Worm (Caenorhabditis elegans) whole organism, early embryonic: Measurements from ENCODE around the gene F48E3.9.

Source experiments
- B0310.2 ChIP-seq: sonication (generic microtip); optimal IDR thresholded peaks from 2 replicates; lab custom pipeline; 2016; ENCODE audit warnings: mild to moderate bottlenecking, missing genetic modification characterization, missing compliant biosample characterization
- aly-1 ChIP-seq: sonication (generic microtip); optimal IDR thresholded peaks from 2 replicates; lab custom pipeline; 2016; ENCODE audit warnings: missing genetic modification characterization, missing compliant biosample characterization
- ama-1 ChIP-seq: fragments of 150-350 bp; optimal IDR thresholded peaks from 2 replicates; lab custom pipeline; 2014
- ceh-13 ChIP-seq: fragments of 200-800 bp; sonication (Bioruptor generic); optimal IDR thresholded peaks from 2 replicates; lab custom pipeline; 2018; ENCODE audit warnings: mild to moderate bottlenecking, missing genetic modification characterization, missing compliant biosample characterization
- ceh-36 ChIP-seq: sonication (generic microtip); optimal IDR thresholded peaks from 2 replicates; lab custom pipeline; 2016; ENCODE audit warnings: missing genetic modification characterization, inconsistent platforms, missing compliant biosample characterization
- ets-7 ChIP-seq: sonication (generic microtip); optimal IDR thresholded peaks from 2 replicates; lab custom pipeline; 2016; ENCODE audit warnings: missing genotype, missing genetic modification characterization, missing compliant biosample characterization
- flt-1 ChIP-seq: fragments of 200-800 bp; sonication (Bioruptor generic); IDR thresholded peaks from 2 replicates; pipeline ENCODE4 v1.3.6; 2022; ENCODE audit warnings: missing genetic modification characterization, missing compliant biosample characterization
- hmg-4 ChIP-seq: fragments of 200-800 bp; sonication (Bioruptor generic); optimal IDR thresholded peaks from 2 replicates; lab custom pipeline; 2018; ENCODE audit warnings: mild to moderate bottlenecking, missing genetic modification characterization, missing compliant biosample characterization
- hnd-1 ChIP-seq: sonication (generic microtip); optimal IDR thresholded peaks from 2 replicates; lab custom pipeline; 2016; ENCODE audit warnings: missing genetic modification characterization, missing compliant biosample characterization
- pes-1 ChIP-seq: fragments of 200-800 bp; sonication (Bioruptor generic); IDR thresholded peaks from 2 replicates; pipeline ENCODE4 v1.3.6; 2022; ENCODE audit warnings: missing genetic modification reagents, missing genetic modification characterization, missing compliant biosample characterization
- sea-1 ChIP-seq: fragments of 200-800 bp; sonication (Bioruptor generic); conservative IDR thresholded peaks from 2 replicates; pipeline ENCODE4 v1.3.6; 2022; ENCODE audit warnings: missing genetic modification characterization, missing compliant biosample characterization
- tbx-11 ChIP-seq: fragments of 200-800 bp; sonication (Bioruptor generic); IDR thresholded peaks from 2 replicates; pipeline ENCODE4 v1.3.6; 2022; ENCODE audit warnings: missing genetic modification characterization, missing compliant biosample characterization
- tbx-37 ChIP-seq: fragments of 200-800 bp; sonication (Bioruptor generic); conservative IDR thresholded peaks from 2 replicates; pipeline ENCODE4 v1.3.6; 2022; ENCODE audit warnings: missing genetic modification reagents, missing genetic modification characterization, missing compliant biosample characterization
- tra-4 ChIP-seq: sonication (generic microtip); optimal IDR thresholded peaks from 2 replicates; lab custom pipeline; 2017; ENCODE audit warnings: missing genetic modification characterization, missing compliant biosample characterization

ce11 chrX:7446485-7446884 lies 34.4 kb upstream of the F48E3.9 start:
- TF ChIP-seq B0310.2 (tag; lab: Kevin White, UChicago) (no peak), flt-1 (GFP tag; lab: Robert Waterston, UW) (no peak), ceh-13 (GFP tag; lab: Kevin White, UChicago) (no peak), ceh-36 (tag; lab: Kevin White, UChicago) (no peak), ama-1 (no peak), ets-7 (tag; lab: Kevin White, UChicago) (no peak), sea-1 (GFP tag; lab: Robert Waterston, UW) (no peak), tra-4 (tag; lab: Kevin White, UChicago) (no peak), tbx-37 (GFP tag; lab: Robert Waterston, UW) (no peak), hnd-1 (no peak), tbx-11 (GFP tag; lab: Robert Waterston, UW) (no peak), aly-1 (tag; lab: Kevin White, UChicago) (no peak), hmg-4 (GFP tag; lab: Kevin White, UChicago) (no peak), pes-1 (GFP tag; lab: Robert Waterston, UW) (no peak)
